Fruit fly (Drosophila melanogaster) whole organism, embryonic: Measurements from ENCODE around the gene CG7191.

Experiments
- Antp ChIP-seq: fragments of 200-800 bp; sonication (Bioruptor generic); optimal IDR thresholded peaks from 3 replicates; lab custom pipeline; 2016; ENCODE audit warnings: missing biosample characterization, missing genetic modification characterization
- CG10274 ChIP-seq: fragments of 200-800 bp; sonication (Bioruptor generic); optimal IDR thresholded peaks from 3 replicates; lab custom pipeline; 2017; ENCODE audit warnings: missing biosample characterization, mild to moderate bottlenecking, missing genetic modification characterization
- CG10366 ChIP-seq: fragments of 200-800 bp; sonication (Bioruptor generic); IDR thresholded peaks from 2 replicates; pipeline ENCODE4 v1.3.6; 2022; ENCODE audit warnings: missing biosample characterization, missing genetic modification characterization
- CG10543 ChIP-seq: fragments of 200-800 bp; sonication (Bioruptor generic); optimal IDR thresholded peaks from 3 replicates; lab custom pipeline; 2017; ENCODE audit warnings: missing biosample characterization, mild to moderate bottlenecking, missing genetic modification characterization, moderate library complexity
- CG14014 ChIP-seq: fragments of 200-800 bp; sonication (Bioruptor generic); IDR thresholded peaks from 2 replicates; pipeline ENCODE4 v1.3.6; 2022; ENCODE audit warnings: missing biosample characterization, missing genetic modification characterization
- CG15479 ChIP-seq: fragments of 200-800 bp; sonication (Bioruptor generic); optimal IDR thresholded peaks from 3 replicates; lab custom pipeline; 2019; ENCODE audit warnings: missing biosample characterization, mild to moderate bottlenecking, missing genetic modification characterization, moderate library complexity
- CG15601 ChIP-seq: fragments of 200-800 bp; sonication (Bioruptor generic); optimal IDR thresholded peaks from 3 replicates; lab custom pipeline; 2019; ENCODE audit warnings: missing biosample characterization, mild to moderate bottlenecking, missing genetic modification characterization, moderate library complexity
- CG17802 ChIP-seq: fragments of 200-800 bp; sonication (Bioruptor generic); optimal IDR thresholded peaks from 2 replicates; lab custom pipeline; 2018; ENCODE audit warnings: missing biosample characterization, mild to moderate bottlenecking, missing genetic modification characterization, moderate library complexity
- CG1792 ChIP-seq: fragments of 200-800 bp; sonication (Bioruptor generic); optimal IDR thresholded peaks from 2 replicates; lab custom pipeline; 2016; ENCODE audit warnings: missing biosample characterization, missing genetic modification characterization
- CG18262 ChIP-seq: fragments of 200-800 bp; optimal IDR thresholded peaks from 3 replicates; lab custom pipeline; 2019; ENCODE audit warnings: missing biosample characterization, mild to moderate bottlenecking, missing genetic modification characterization, moderate library complexity
- CG2129 ChIP-seq: fragments of 200-800 bp; sonication (Bioruptor generic); IDR thresholded peaks from 2 replicates; pipeline ENCODE4 v1.3.6; 2022; ENCODE audit warnings: missing biosample characterization, missing genetic modification characterization; ENCODE audit not compliant: partially characterized antibody
- CG2678 ChIP-seq: fragments of 200-800 bp; sonication (Bioruptor generic); optimal IDR thresholded peaks from 3 replicates; lab custom pipeline; 2019; ENCODE audit warnings: missing biosample characterization, mild to moderate bottlenecking, missing genetic modification characterization, moderate library complexity
- CG31365 ChIP-seq: fragments of 200-800 bp; sonication (Bioruptor generic); optimal IDR thresholded peaks from 2 replicates; lab custom pipeline; 2018; ENCODE audit warnings: missing biosample characterization, mild to moderate bottlenecking, missing genetic modification characterization
- CG32532 ChIP-seq: fragments of 200-800 bp; sonication (Bioruptor generic); IDR thresholded peaks from 2 replicates; pipeline ENCODE4 v1.3.6; 2022; ENCODE audit warnings: missing biosample characterization, missing genetic modification characterization
- CG3281 ChIP-seq: fragments of 200-800 bp; sonication (Bioruptor generic); optimal IDR thresholded peaks from 3 replicates; lab custom pipeline; 2017; ENCODE audit warnings: missing biosample characterization, mild to moderate bottlenecking, missing genetic modification characterization
- CG4404 ChIP-seq: fragments of 200-800 bp; sonication (Bioruptor generic); IDR thresholded peaks from 2 replicates; pipeline ENCODE4 v1.3.6; 2022; ENCODE audit warnings: missing biosample characterization, missing genetic modification characterization
- CG4617 ChIP-seq: fragments of 200-800 bp; sonication (Bioruptor generic); optimal IDR thresholded peaks from 3 replicates; lab custom pipeline; 2016; ENCODE audit warnings: missing biosample characterization, missing genetic modification characterization, borderline replicate concordance
- CG6854 ChIP-seq: fragments of 200-800 bp; sonication (Bioruptor generic); optimal IDR thresholded peaks from 3 replicates; lab custom pipeline; 2017; ENCODE audit warnings: missing biosample characterization, mild to moderate bottlenecking, missing genetic modification characterization
- CG7839 ChIP-seq: fragments of 200-800 bp; sonication (Bioruptor generic); optimal IDR thresholded peaks from 3 replicates; lab custom pipeline; 2018; ENCODE audit warnings: missing biosample characterization, mild to moderate bottlenecking, missing genetic modification characterization, moderate library complexity
- CG8359 ChIP-seq: fragments of 200-800 bp; sonication (Bioruptor generic); optimal IDR thresholded peaks from 2 replicates; lab custom pipeline; 2017; ENCODE audit warnings: missing biosample characterization, mild to moderate bottlenecking, missing genetic modification characterization, borderline replicate concordance
- CG8924 ChIP-seq: fragments of 200-800 bp; optimal IDR thresholded peaks from 3 replicates; lab custom pipeline; 2019; ENCODE audit warnings: missing biosample characterization, mild to moderate bottlenecking, missing genetic modification characterization, moderate library complexity
- CG8944 ChIP-seq: fragments of 200-800 bp; sonication (Bioruptor generic); optimal IDR thresholded peaks from 3 replicates; lab custom pipeline; 2016; ENCODE audit warnings: missing biosample characterization, missing genetic modification characterization
- CHES-1-like ChIP-seq: fragments of 200-800 bp; sonication (Bioruptor generic); optimal IDR thresholded peaks from 2 replicates; lab custom pipeline; 2016; ENCODE audit warnings: missing biosample characterization, missing genetic modification characterization
- Dfd ChIP-seq, 2 experiments: fragments of >200 bp; optimal IDR thresholded peaks; 2 replicates each; lab custom pipeline; 2017; ENCODE audit warnings: missing biosample characterization in 2 of 2, missing genetic modification characterization in 2 of 2
- Doc3 ChIP-seq: fragments of 200-800 bp; sonication (Bioruptor generic); IDR thresholded peaks from 3 replicates; pipeline ENCODE4 v1.3.6; 2022; ENCODE audit warnings: missing biosample characterization, missing genetic modification characterization; ENCODE audit not compliant: partially characterized antibody
- Eip74EF ChIP-seq, 2 experiments: fragments of 200-800 bp in 1 of 2; fragments of >200 bp in 1 of 2; sonication (Bioruptor generic) in 1 of 2; optimal IDR thresholded peaks; 2 replicates each; lab custom pipeline; 2017 to 2019; ENCODE audit warnings: missing biosample characterization in 2 of 2, missing genetic modification characterization in 2 of 2, mild to moderate bottlenecking in 1 of 2, moderate library complexity in 1 of 2
- HHEX ChIP-seq: fragments of 200-800 bp; sonication (Bioruptor generic); optimal IDR thresholded peaks from 3 replicates; lab custom pipeline; 2017; ENCODE audit warnings: missing biosample characterization, mild to moderate bottlenecking, missing genetic modification characterization, missing genetic modification reagents
- HLH54F ChIP-seq: fragments of 200-800 bp; sonication (Bioruptor generic); optimal IDR thresholded peaks from 3 replicates; lab custom pipeline; 2016; ENCODE audit warnings: missing biosample characterization, missing genetic modification characterization
- Hand ChIP-seq: fragments of 200-800 bp; sonication (Bioruptor generic); optimal IDR thresholded peaks from 2 replicates; lab custom pipeline; 2017; ENCODE audit warnings: mild to moderate bottlenecking, missing biosample characterization, missing genetic modification reagents, missing genetic modification characterization
- Hr51 ChIP-seq, 2 experiments: fragments of 200-800 bp; sonication (Bioruptor generic); optimal IDR thresholded peaks; 2 replicates in 1 of 2; 3 replicates in 1 of 2; lab custom pipeline; 2016 to 2018; ENCODE audit warnings: missing biosample characterization in 2 of 2, missing genetic modification characterization in 2 of 2, mild to moderate bottlenecking in 1 of 2, moderate library complexity in 1 of 2
- Lpt ChIP-seq: fragments of >200 bp; optimal IDR thresholded peaks from 2 replicates; lab custom pipeline; 2018; ENCODE audit warnings: missing biosample characterization, missing genetic modification characterization
- NC2α ChIP-seq: fragments of 200-800 bp; sonication (Bioruptor generic); optimal IDR thresholded peaks from 2 replicates; lab custom pipeline; 2016; ENCODE audit warnings: missing biosample characterization, missing genetic modification characterization
- Nf-YC ChIP-seq: fragments of 200-800 bp; optimal IDR thresholded peaks from 3 replicates; lab custom pipeline; 2019; ENCODE audit warnings: missing biosample characterization, mild to moderate bottlenecking, missing genetic modification characterization, moderate library complexity
- Ptx1 ChIP-seq: fragments of 200-800 bp; sonication (Bioruptor generic); IDR thresholded peaks from 2 replicates; pipeline ENCODE4 v1.3.6; 2022; ENCODE audit warnings: missing biosample characterization, missing genetic modification characterization
- chif ChIP-seq, 2 experiments: fragments of 200-800 bp; sonication (Bioruptor generic); optimal IDR thresholded peaks; 3 replicates each; lab custom pipeline; 2016; ENCODE audit warnings: missing biosample characterization in 2 of 2, missing genetic modification characterization in 2 of 2
- chn ChIP-seq: fragments of 200-800 bp; sonication (Bioruptor generic); optimal IDR thresholded peaks from 2 replicates; lab custom pipeline; 2016; ENCODE audit warnings: missing biosample characterization, missing genetic modification characterization
- da ChIP-seq: fragments of 200-800 bp; sonication (Bioruptor generic); optimal IDR thresholded peaks from 2 replicates; lab custom pipeline; 2016; ENCODE audit warnings: missing biosample characterization, missing genetic modification characterization
- gsb ChIP-seq: fragments of 200-800 bp; sonication (Bioruptor generic); IDR thresholded peaks from 2 replicates; pipeline ENCODE4 v1.3.6; 2022; ENCODE audit warnings: missing biosample characterization, missing genetic modification characterization
- ham ChIP-seq: fragments of 200-800 bp; sonication (Bioruptor generic); IDR thresholded peaks from 2 replicates; pipeline ENCODE4 v1.3.6; 2022; ENCODE audit warnings: missing biosample characterization, missing genetic modification characterization
- insv ChIP-seq, 2 experiments: fragments of 200-800 bp; sonication (Bioruptor generic); optimal IDR thresholded peaks; 3 replicates each; lab custom pipeline; 2016 to 2018; ENCODE audit warnings: missing biosample characterization in 2 of 2, missing genetic modification characterization in 2 of 2
- jing ChIP-seq: fragments of 200-800 bp; sonication (Bioruptor generic); optimal IDR thresholded peaks from 2 replicates; lab custom pipeline; 2018; ENCODE audit warnings: missing biosample characterization, mild to moderate bottlenecking, missing genetic modification characterization
- knrl ChIP-seq: fragments of 200-800 bp; sonication (Bioruptor generic); IDR thresholded peaks from 3 replicates; pipeline ENCODE4 v1.3.6; 2022; ENCODE audit warnings: missing biosample characterization, missing genetic modification characterization; ENCODE audit not compliant: partially characterized antibody
- maf-S ChIP-seq: fragments of 200-800 bp; sonication (Bioruptor generic); optimal IDR thresholded peaks from 2 replicates; lab custom pipeline; 2016; ENCODE audit warnings: missing biosample characterization, missing genetic modification characterization
- peb ChIP-seq: fragments of 200-800 bp; sonication (Bioruptor generic); IDR thresholded peaks from 2 replicates; pipeline ENCODE4 v1.3.6; 2022; ENCODE audit warnings: missing biosample characterization, missing genetic modification characterization
- so ChIP-seq: fragments of 200-800 bp; sonication (Bioruptor generic); IDR thresholded peaks from 3 replicates; pipeline ENCODE4 v1.3.6; 2022; ENCODE audit warnings: missing biosample characterization, missing genetic modification characterization
- sug ChIP-seq: fragments of 200-800 bp; optimal IDR thresholded peaks from 2 replicates; lab custom pipeline; 2019; ENCODE audit warnings: missing biosample characterization, mild to moderate bottlenecking, missing genetic modification characterization, moderate library complexity
- tgo ChIP-seq: fragments of 200-800 bp; sonication (Bioruptor generic); IDR thresholded peaks from 3 replicates; pipeline ENCODE4 v1.3.6; 2022; ENCODE audit warnings: missing biosample characterization, missing genetic modification characterization
- tup ChIP-seq: fragments of 200-800 bp; sonication (Bioruptor generic); optimal IDR thresholded peaks from 2 replicates; lab custom pipeline; 2016; ENCODE audit warnings: missing biosample characterization, mild to moderate bottlenecking, missing genetic modification characterization, moderate library complexity
- vvl ChIP-seq: fragments of 200-800 bp; sonication (Bioruptor generic); IDR thresholded peaks from 2 replicates; pipeline ENCODE4 v1.3.6; 2022; ENCODE audit warnings: missing biosample characterization, missing genetic modification characterization

Gene CG7191

DNA sequence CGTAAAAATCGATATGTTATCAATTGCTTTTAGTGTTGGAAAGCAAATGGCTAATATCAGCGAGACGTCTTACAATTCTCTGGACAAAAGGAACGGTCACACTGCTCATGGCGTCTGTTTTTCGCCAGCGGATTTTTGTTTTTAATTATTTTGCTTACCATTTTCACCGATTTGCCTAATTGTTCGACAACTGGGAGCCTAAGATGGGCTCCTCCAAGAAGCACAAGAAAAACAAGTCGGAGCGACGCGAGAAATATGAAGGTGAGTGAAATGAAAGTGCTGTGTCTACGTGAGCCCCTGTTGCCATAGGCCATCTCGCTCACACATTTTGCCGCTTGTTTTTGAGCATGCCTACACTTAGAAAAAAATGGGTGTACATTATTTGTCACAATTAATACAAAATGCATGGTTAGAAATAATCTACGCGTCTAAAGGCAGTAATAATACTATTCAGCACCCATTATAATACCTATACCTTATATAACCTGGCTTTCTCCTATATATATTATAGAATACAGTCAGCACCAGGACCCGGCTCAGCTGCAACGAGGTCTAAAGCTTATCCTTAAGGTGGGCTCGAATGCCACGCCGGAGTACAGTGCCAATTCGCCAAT is 15.5 kb downstream of the CG7191 start, which contains the start of gene Brd7-9:
TSS of gene Brd7-9 (plus strand) at position 78 of the 614 bp plus-strand sequence.
- TF ChIP-seq peb (GFP tag; lab: Robert Waterston, UW) = no peak
- peak; percentile 25 for TF ChIP-seq maf-S
- peak in 1 of 2 experiments; percentile 64 for TF ChIP-seq Eip74EF (GFP tag; optimal IDR thresholded peaks at IDR 0.05; lab: Kevin White, UChicago)
- peak; percentile 48 for TF ChIP-seq CG31365 (tag; lab: Kevin White, UChicago)
- TF ChIP-seq CG10543 = no peak
- peak; percentile 7 for TF ChIP-seq CG10274
- TF ChIP-seq Dfd (GFP tag; optimal IDR thresholded peaks at IDR 0.05; lab: Kevin White, UChicago) = no peak
- TF ChIP-seq HHEX (GFP tag; lab: Kevin White, UChicago) = peak; percentile 67
- no peak for TF ChIP-seq Lpt (GFP tag; lab: Kevin White, UChicago)
- TF ChIP-seq Nf-YC (tag; lab: Kevin White, UChicago) = peak; percentile 16
- peak; percentile 85 for TF ChIP-seq CG3281 (GFP tag; lab: Kevin White, UChicago)
- peak; percentile 28 for TF ChIP-seq tup (GFP tag; lab: Kevin White, UChicago)
- no peak for TF ChIP-seq da
- TF ChIP-seq NC2α (GFP tag; lab: Kevin White, UChicago) = no peak
- peak; percentile 26 for TF ChIP-seq CG1792
- peak; percentile 29 for TF ChIP-seq sug
- TF ChIP-seq Hand = peak; percentile 55
- peak; percentile 57 for TF ChIP-seq chn (GFP tag; lab: Kevin White, UChicago)
- TF ChIP-seq CG4617 (GFP tag; lab: Kevin White, UChicago) = peak; percentile 65
- peak; percentile 25 to 81 for TF ChIP-seq Hr51 (GFP tag; optimal IDR thresholded peaks at IDR 0.05; lab: Kevin White, UChicago)
- TF ChIP-seq HLH54F (GFP tag; lab: Kevin White, UChicago) = peak; percentile 8
- peak; percentile 73 for TF ChIP-seq CG18262
- TF ChIP-seq CG8944 (GFP tag; lab: Kevin White, UChicago) = peak; percentile 56
- TF ChIP-seq Doc3 = no peak
- no peak for TF ChIP-seq CG2129 (GFP tag; lab: Robert Waterston, UW)
- peak; percentile 37 for TF ChIP-seq CG15601 (tag; lab: Kevin White, UChicago)
- TF ChIP-seq CG2678 (tag; lab: Kevin White, UChicago) = peak; percentile 73
- TF ChIP-seq tgo (GFP tag; lab: Robert Waterston, UW) = peak; percentile 67
- TF ChIP-seq CG17802 (tag; lab: Kevin White, UChicago) = no peak
- no peak for TF ChIP-seq insv (GFP tag; optimal IDR thresholded peaks at IDR 0.05; lab: Kevin White, UChicago)
- TF ChIP-seq CG4404 (GFP tag; lab: Robert Waterston, UW) = peak; percentile 22; the same call in 1 of the 2 replicates
- peak; percentile 73 for TF ChIP-seq CG10366 (GFP tag; lab: Robert Waterston, UW)
- TF ChIP-seq so = peak; percentile 90
- peak; percentile 28 for TF ChIP-seq jing (GFP tag; lab: Kevin White, UChicago)
- peak; percentile 25 for TF ChIP-seq CHES-1-like (GFP tag; lab: Kevin White, UChicago)
- TF ChIP-seq Ptx1 (GFP tag; lab: Robert Waterston, UW) = peak; percentile 72
- TF ChIP-seq CG14014 = peak; percentile 83
- TF ChIP-seq Antp (GFP tag; lab: Kevin White, UChicago) = peak; percentile 52
- peak; percentile 70 for TF ChIP-seq CG6854 (GFP tag; lab: Kevin White, UChicago)
- TF ChIP-seq gsb (GFP tag; lab: Robert Waterston, UW) = 0 out of 2 replicates have a peak, but pooled peaks have one; percentile 25
- 0 out of 2 replicates have a peak, but pooled peaks have one; percentile 41 for TF ChIP-seq ham (GFP tag; lab: Robert Waterston, UW)
- TF ChIP-seq vvl (GFP tag; lab: Robert Waterston, UW) = peak; percentile 93
- TF ChIP-seq CG15479 (GFP tag; lab: Kevin White, UChicago) = no peak
- peak; percentile 91 for TF ChIP-seq CG32532 (GFP tag; lab: Robert Waterston, UW)
- TF ChIP-seq CG8359 (GFP tag; lab: Kevin White, UChicago) = peak; percentile 31
- TF ChIP-seq chif (GFP tag; optimal IDR thresholded peaks at IDR 0.05; lab: Kevin White, UChicago) = peak; percentile 50
- peak; percentile 68 for TF ChIP-seq CG8924 (tag; lab: Kevin White, UChicago)
- TF ChIP-seq knrl (GFP tag; lab: Robert Waterston, UW) = peak; percentile 18; the same call in 1 of the 3 replicates
- peak; percentile 78 for TF ChIP-seq CG7839
